Worm (Caenorhabditis elegans) whole organism, late embryonic: ENCODE results near the gene C05B5.5.

Experiments used
- C08G9.2 ChIP-seq: sonication (generic microtip); optimal IDR thresholded peaks from 2 replicates; lab custom pipeline; 2016; ENCODE audit warnings: mild to moderate bottlenecking, missing genetic modification characterization, moderate library complexity, missing compliant biosample characterization
- K02D7.2 ChIP-seq: sonication (generic microtip); optimal IDR thresholded peaks from 2 replicates; lab custom pipeline; 2017; ENCODE audit warnings: mild to moderate bottlenecking, missing genetic modification characterization, missing compliant biosample characterization
- K09A11.1 ChIP-seq: sonication (generic microtip); optimal IDR thresholded peaks from 2 replicates; lab custom pipeline; 2017; ENCODE audit warnings: antibody characterized with exemption, mild to moderate bottlenecking, missing genetic modification characterization, missing compliant biosample characterization; ENCODE audit not compliant: insufficient read depth
- ahr-1 ChIP-seq: sonication (generic microtip); optimal IDR thresholded peaks from 2 replicates; lab custom pipeline; 2016; ENCODE audit warnings: missing genetic modification characterization, missing compliant biosample characterization
- ceh-19 ChIP-seq: fragments of 200-800 bp; sonication (Bioruptor generic); optimal IDR thresholded peaks from 2 replicates; lab custom pipeline; 2018; ENCODE audit warnings: mild to moderate bottlenecking, missing genetic modification characterization, missing compliant biosample characterization
- ceh-22 ChIP-seq: sonication (generic microtip); optimal IDR thresholded peaks from 2 replicates; lab custom pipeline; 2017; ENCODE audit warnings: missing biosample characterization, missing genetic modification characterization
- ceh-30 ChIP-seq: fragments of 150-350 bp; optimal IDR thresholded peaks from 2 replicates; lab custom pipeline; 2014; ENCODE audit warnings: missing biosample characterization, missing genetic modification characterization
- ceh-31 ChIP-seq: sonication (generic microtip); optimal IDR thresholded peaks from 2 replicates; lab custom pipeline; 2016; ENCODE audit warnings: missing genetic modification characterization, missing compliant biosample characterization
- ceh-34 ChIP-seq: sonication (generic microtip); optimal IDR thresholded peaks from 2 replicates; lab custom pipeline; 2016; ENCODE audit warnings: mild to moderate bottlenecking, missing genetic modification characterization, missing compliant biosample characterization
- ceh-6 ChIP-seq: fragments of 200-800 bp; sonication (Bioruptor generic); optimal IDR thresholded peaks from 2 replicates; lab custom pipeline; 2018; ENCODE audit warnings: mild to moderate bottlenecking, missing genetic modification characterization, missing compliant biosample characterization
- ceh-9 ChIP-seq: sonication (generic microtip); optimal IDR thresholded peaks from 2 replicates; lab custom pipeline; 2016; ENCODE audit warnings: mild to moderate bottlenecking, missing genetic modification characterization, inconsistent platforms, missing compliant biosample characterization
- dve-1 ChIP-seq: sonication (generic microtip); optimal IDR thresholded peaks from 2 replicates; lab custom pipeline; 2017; ENCODE audit warnings: antibody characterized with exemption, mild to moderate bottlenecking, missing genetic modification characterization, missing compliant biosample characterization
- ets-4 ChIP-seq: sonication (generic microtip); optimal IDR thresholded peaks from 2 replicates; lab custom pipeline; 2016; ENCODE audit warnings: missing genetic modification characterization, missing compliant biosample characterization
- eyg-1 ChIP-seq: sonication (generic microtip); optimal IDR thresholded peaks from 2 replicates; lab custom pipeline; 2016; ENCODE audit warnings: missing genotype, missing genetic modification characterization, missing compliant biosample characterization
- fax-1 ChIP-seq: sonication (generic microtip); optimal IDR thresholded peaks from 2 replicates; lab custom pipeline; 2016; ENCODE audit warnings: missing genotype, missing genetic modification characterization, missing compliant biosample characterization
- gmeb-2 ChIP-seq: sonication (generic microtip); optimal IDR thresholded peaks from 2 replicates; lab custom pipeline; 2016; ENCODE audit warnings: missing genetic modification characterization, inconsistent platforms, missing compliant biosample characterization
- hlh-15 ChIP-seq: sonication (generic microtip); optimal IDR thresholded peaks from 2 replicates; lab custom pipeline; 2016; ENCODE audit warnings: missing genetic modification characterization, missing compliant biosample characterization
- hlh-30 ChIP-seq: sonication (generic microtip); optimal IDR thresholded peaks from 2 replicates; lab custom pipeline; 2017; ENCODE audit warnings: antibody characterized with exemption, missing genetic modification characterization, missing compliant biosample characterization; ENCODE audit not compliant: insufficient read depth
- hlh-8 ChIP-seq: sonication (generic microtip); optimal IDR thresholded peaks from 2 replicates; lab custom pipeline; 2016; ENCODE audit warnings: missing genotype, missing genetic modification characterization, missing compliant biosample characterization
- lim-6 ChIP-seq: sonication (generic microtip); optimal IDR thresholded peaks from 2 replicates; lab custom pipeline; 2016; ENCODE audit warnings: missing genetic modification characterization, missing compliant biosample characterization
- madf-2 ChIP-seq: sonication (generic microtip); optimal IDR thresholded peaks from 2 replicates; lab custom pipeline; 2017; ENCODE audit warnings: missing genetic modification characterization, missing compliant biosample characterization
- nfya-1 ChIP-seq: sonication (generic microtip); optimal IDR thresholded peaks from 2 replicates; lab custom pipeline; 2017; ENCODE audit warnings: missing genetic modification characterization, mild to moderate bottlenecking, missing compliant biosample characterization, antibody characterized with exemption, moderate library complexity
- nhr-11 ChIP-seq: fragments of 150-350 bp; optimal IDR thresholded peaks from 2 replicates; lab custom pipeline; 2014; ENCODE audit warnings: missing biosample characterization, missing genetic modification characterization
- npax-4 ChIP-seq: sonication (generic microtip); optimal IDR thresholded peaks from 2 replicates; lab custom pipeline; 2016; ENCODE audit warnings: missing genetic modification characterization, missing compliant biosample characterization
- pag-3 ChIP-seq: sonication (generic microtip); optimal IDR thresholded peaks from 2 replicates; lab custom pipeline; 2016; ENCODE audit warnings: missing compliant biosample characterization, missing genetic modification characterization, borderline replicate concordance
- pat-9 ChIP-seq: fragments of 200-800 bp; sonication (Bioruptor generic); optimal IDR thresholded peaks from 2 replicates; lab custom pipeline; 2018; ENCODE audit warnings: mild to moderate bottlenecking, missing genetic modification characterization, moderate library complexity, missing compliant biosample characterization
- pha-2 ChIP-seq: sonication (generic microtip); optimal IDR thresholded peaks from 2 replicates; lab custom pipeline; 2017; ENCODE audit warnings: mild to moderate bottlenecking, missing genetic modification characterization, missing compliant biosample characterization
- pha-4 ChIP-seq: fragments of 150-350 bp; optimal IDR thresholded peaks from 2 replicates; lab custom pipeline; 2018; ENCODE audit warnings: missing biosample characterization, missing genetic modification reagents, missing genetic modification characterization
- pqm-1 ChIP-seq: sonication (generic microtip); optimal IDR thresholded peaks from 2 replicates; lab custom pipeline; 2016; ENCODE audit warnings: missing genetic modification characterization, missing compliant biosample characterization
- ref-2 ChIP-seq: sonication (generic microtip); optimal IDR thresholded peaks from 2 replicates; lab custom pipeline; 2016; ENCODE audit warnings: missing genetic modification characterization, missing compliant biosample characterization
- sdc-2 ChIP-seq: sonication (generic microtip); optimal IDR thresholded peaks from 2 replicates; lab custom pipeline; 2016; ENCODE audit warnings: missing genotype, missing genetic modification characterization, missing compliant biosample characterization
- tbx-2 ChIP-seq: sonication (generic microtip); optimal IDR thresholded peaks from 2 replicates; lab custom pipeline; 2016; ENCODE audit warnings: missing genetic modification characterization, missing compliant biosample characterization
- tbx-7 ChIP-seq: sonication (generic microtip); optimal IDR thresholded peaks from 2 replicates; lab custom pipeline; 2016; ENCODE audit warnings: missing genotype, missing genetic modification characterization, missing compliant biosample characterization
- unc-3 ChIP-seq, 2 experiments: fragments of 200-800 bp in 1 of 2; sonication (Bioruptor generic) in 1 of 2; sonication (generic microtip) in 1 of 2; conservative IDR thresholded peaks in 1 of 2; optimal IDR thresholded peaks in 1 of 2; 2 replicates each; pipeline versions ENCODE4 v1.3.6 to Lab custom; 2016 to 2022; ENCODE audit warnings: missing compliant biosample characterization in 2 of 2, missing genetic modification characterization in 2 of 2, missing genetic modification reagents in 1 of 2
- unc-55 ChIP-seq: sonication (generic microtip); optimal IDR thresholded peaks from 2 replicates; lab custom pipeline; 2017; ENCODE audit warnings: missing biosample characterization, missing genetic modification reagents, missing genetic modification characterization
- unc-86 ChIP-seq: sonication (generic microtip); optimal IDR thresholded peaks from 2 replicates; lab custom pipeline; 2016; ENCODE audit warnings: missing genetic modification characterization, missing compliant biosample characterization
- ztf-16 ChIP-seq: sonication (generic microtip); optimal IDR thresholded peaks from 2 replicates; lab custom pipeline; 2017; ENCODE audit warnings: missing genetic modification characterization, missing compliant biosample characterization

Gene C05B5.5

DNA sequence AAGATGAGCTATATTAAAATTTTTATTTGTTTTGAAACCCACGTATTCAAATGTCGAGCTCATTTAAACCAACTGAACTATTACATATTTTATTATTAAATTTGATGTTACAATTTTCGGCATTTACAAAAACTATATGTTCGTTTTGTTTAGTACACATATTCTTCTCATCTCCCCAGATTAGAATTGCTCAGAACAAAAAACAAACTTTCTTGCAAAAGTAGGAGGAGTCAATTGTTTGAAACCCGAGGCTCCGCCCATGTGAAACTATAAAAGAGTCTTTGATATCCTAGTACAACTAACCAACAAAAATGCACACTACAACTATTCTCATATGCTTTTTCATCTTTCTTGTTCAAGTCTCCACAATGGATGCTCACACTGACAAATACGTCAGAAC lies 24.8 kb downstream of the C05B5.5 start, which contains the start of gene ins-22:
Gene ins-22 (plus strand): TSS at position 301 of the 400 bp plus-strand sequence.
- TF ChIP-seq ceh-19 (GFP tag; lab: Kevin White, UChicago) (no peak), K02D7.2 (tag; lab: Kevin White, UChicago) (no peak), madf-2 (tag; lab: Kevin White, UChicago) (no peak), ceh-30 (tag; lab: Kevin White, UChicago) (no peak), ceh-6 (GFP tag; lab: Kevin White, UChicago) (no peak), fax-1 (no peak), ceh-9 (tag; lab: Kevin White, UChicago) (no peak), ahr-1 (tag; lab: Kevin White, UChicago) (no peak), ceh-22 (tag; lab: Kevin White, UChicago) (no peak), pqm-1 (tag; lab: Kevin White, UChicago) (no peak)

DNA sequence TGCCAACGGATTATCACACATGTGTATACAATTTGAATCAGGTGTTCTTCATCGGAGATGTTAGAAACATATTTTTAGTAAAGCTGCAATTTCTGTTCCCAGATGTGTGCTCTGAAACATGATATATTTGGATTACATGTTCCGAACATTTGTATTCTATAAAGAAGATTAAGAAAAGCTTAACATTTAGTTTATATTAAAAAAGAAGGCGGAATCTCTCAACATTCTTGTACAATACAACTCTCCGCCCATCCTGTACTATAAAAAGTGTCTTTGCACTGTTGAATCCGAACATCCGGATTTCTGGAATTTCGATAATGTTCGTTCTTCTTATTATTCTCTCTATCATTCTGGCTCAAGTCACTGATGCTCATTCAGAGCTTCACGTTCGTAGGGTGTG lies 26.8 kb downstream of the C05B5.5 start, which contains the start of gene ins-23:
Gene ins-23 (plus strand): TSS at position 301 of the 400 bp plus-strand sequence.
- TF ChIP-seq unc-3 (GFP tag; conservative IDR thresholded peaks at IDR 0.05; lab: Robert Waterston, UW): no peak
- TF ChIP-seq unc-3 (tag; optimal IDR thresholded peaks at IDR 0.05; lab: Kevin White, UChicago): no peak
- TF ChIP-seq hlh-15: no peak
- TF ChIP-seq K09A11.1 (tag; lab: Kevin White, UChicago): no peak
- no peak for TF ChIP-seq ceh-31 (tag; lab: Kevin White, UChicago)
- TF ChIP-seq ref-2 (tag; lab: Kevin White, UChicago): no peak
- TF ChIP-seq hlh-30: no peak
- TF ChIP-seq dve-1 (tag; lab: Kevin White, UChicago): no peak
- no peak for TF ChIP-seq ceh-22 (tag; lab: Kevin White, UChicago)
- no peak for TF ChIP-seq nhr-11 (tag; lab: Kevin White, UChicago)
- TF ChIP-seq npax-4 (tag; lab: Kevin White, UChicago): no peak
- no peak for TF ChIP-seq ceh-34 (tag; lab: Kevin White, UChicago)
- no peak for TF ChIP-seq fax-1
- no peak for TF ChIP-seq ahr-1 (tag; lab: Kevin White, UChicago)
- no peak for TF ChIP-seq ztf-16
- TF ChIP-seq pag-3 (tag; lab: Kevin White, UChicago): no peak

DNA sequence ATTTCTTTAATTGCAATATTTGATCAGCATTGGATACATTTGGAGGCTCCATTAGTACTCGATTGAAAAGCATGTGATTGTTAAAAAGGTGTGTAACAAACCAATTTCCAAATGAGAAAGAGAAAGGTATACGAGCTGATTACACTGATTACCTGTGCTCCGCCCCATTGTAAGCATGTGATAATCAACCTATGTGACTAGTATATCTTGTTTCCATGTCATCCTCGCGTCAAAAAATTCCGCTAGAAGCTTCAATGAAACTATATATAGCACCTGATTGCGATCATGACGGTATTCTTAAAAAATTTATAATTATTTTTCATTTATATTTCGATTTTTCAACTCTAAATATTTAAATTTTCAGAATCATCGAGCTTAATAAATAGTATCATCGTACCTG lies 29.4 kb downstream of the C05B5.5 start, which contains the start of gene M04D8.4:
Gene M04D8.4 (minus strand): TSS at position 101 of the 400 bp plus-strand sequence.
- TF ChIP-seq eyg-1 (tag; lab: Kevin White, UChicago) (no peak), ceh-6 (GFP tag; lab: Kevin White, UChicago) (no peak), pha-2 (tag; lab: Kevin White, UChicago) (no peak), pat-9 (no peak), nfya-1 (tag; lab: Kevin White, UChicago) (no peak), ztf-16 (no peak), npax-4 (tag; lab: Kevin White, UChicago) (no peak), unc-55 (GFP tag; lab: Kevin White, UChicago) (no peak), hlh-15 (no peak), hlh-8 (tag; lab: Kevin White, UChicago) (no peak), gmeb-2 (tag; lab: Kevin White, UChicago) (no peak), K02D7.2 (tag; lab: Kevin White, UChicago) (no peak), ets-4 (tag; lab: Kevin White, UChicago) (no peak), tbx-2 (tag; lab: Kevin White, UChicago) (no peak), fax-1 (no peak)

DNA sequence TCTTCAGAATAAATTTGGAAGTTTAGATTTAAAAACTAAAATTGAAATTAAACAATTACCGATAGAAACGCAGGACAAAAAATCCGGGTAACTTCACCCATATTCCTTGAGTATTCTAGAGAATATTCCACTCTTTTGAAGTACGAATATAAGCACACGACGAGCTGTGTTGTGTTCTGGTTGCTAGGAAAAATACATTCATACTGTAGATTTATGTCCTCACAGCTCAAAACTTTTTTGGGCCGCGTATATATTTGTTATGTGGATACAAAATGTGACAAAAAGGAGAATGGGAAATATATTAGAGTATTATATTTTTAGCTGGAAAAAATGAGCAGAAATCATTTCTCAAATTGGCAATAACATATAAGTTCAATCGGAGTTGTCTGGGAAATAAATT lies 32.1 kb downstream of the C05B5.5 start, which contains the start of gene M04D8.5:
Gene M04D8.5 (minus strand): TSS at position 101 of the 400 bp plus-strand sequence.
- no peak for TF ChIP-seq ceh-22 (tag; lab: Kevin White, UChicago)
- no peak for TF ChIP-seq pha-4

DNA sequence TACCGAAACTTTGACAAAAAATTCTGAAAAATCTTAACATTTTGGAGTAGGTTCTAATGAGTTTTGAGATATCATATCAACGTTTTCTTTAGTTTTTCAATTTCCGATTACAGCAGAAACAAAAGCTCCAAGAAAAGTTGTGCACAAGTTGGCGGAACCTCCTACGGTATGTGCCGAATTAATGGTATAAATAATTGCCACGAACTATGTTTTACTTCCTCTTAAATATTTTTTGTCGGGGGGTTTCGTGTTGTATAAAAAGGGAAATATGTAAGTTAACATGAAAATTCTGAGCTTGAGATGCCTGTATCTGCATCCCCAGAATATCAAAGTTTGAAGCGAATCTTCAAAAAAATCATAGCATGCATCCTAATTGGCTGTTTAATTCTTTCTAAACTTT lies 32.7 kb downstream of the C05B5.5 start, which contains the start of gene M04D8.8:
Gene M04D8.8 (plus strand): TSS at position 301 of the 400 bp plus-strand sequence.
- TF ChIP-seq ceh-9 (tag; lab: Kevin White, UChicago): no peak
- no peak for TF ChIP-seq dve-1 (tag; lab: Kevin White, UChicago)
- no peak for TF ChIP-seq unc-86 (tag; lab: Kevin White, UChicago)
- no peak for TF ChIP-seq ceh-19 (GFP tag; lab: Kevin White, UChicago)
- no peak for TF ChIP-seq lim-6 (tag; lab: Kevin White, UChicago)
- TF ChIP-seq C08G9.2: no peak
- no peak for TF ChIP-seq ceh-22 (tag; lab: Kevin White, UChicago)
- no peak for TF ChIP-seq sdc-2 (tag; lab: Kevin White, UChicago)
- TF ChIP-seq tbx-2 (tag; lab: Kevin White, UChicago): no peak
- no peak for TF ChIP-seq tbx-7 (tag; lab: Kevin White, UChicago)
